Worm (Caenorhabditis elegans): ENCODE data around the gene C27A2.7.

ce11 chrII:5099034-5099433, 27.9 kb upstream of the C27A2.7 start:
- no peak for TF ChIP-seq flt-1 (GFP tag; IDR thresholded peaks at IDR 0.05)
- no peak for TF ChIP-seq tra-4 (tag; optimal IDR thresholded peaks at IDR 0.05)
- no peak for TF ChIP-seq B0310.2 (tag; optimal IDR thresholded peaks at IDR 0.05)
- TF ChIP-seq ama-1 (optimal IDR thresholded peaks at IDR 0.05): no peak
- TF ChIP-seq ceh-13 (GFP tag; optimal IDR thresholded peaks at IDR 0.05): no peak
- no peak for TF ChIP-seq pes-1 (GFP tag; IDR thresholded peaks at IDR 0.05)
